Fruit fly (Drosophila melanogaster): ENCODE measurements around the gene Jon99Fii.

dm6 chr3R:30464244-30464643 lies 23.5 kb downstream of the Jon99Fii start:
- TF ChIP-seq CTCF (optimal IDR thresholded peaks at IDR 0.05) (no peak), CG8478 (optimal IDR thresholded peaks at IDR 0.05) (no peak)

Data from S2 (cell line).